Worm (Caenorhabditis elegans) whole organism, L4 larva: ENCODE measurements around the gene nfx-1.

Experiments used
- D1046.2 ChIP-seq: fragments of 200-800 bp; sonication (Bioruptor generic); IDR thresholded peaks from 2 replicates; pipeline ENCODE4 v1.3.6; 2022; ENCODE audit warnings: missing genetic modification characterization, missing compliant biosample characterization
- F26F4.8 ChIP-seq: fragments of 200-800 bp; sonication (Bioruptor generic); conservative IDR thresholded peaks from 2 replicates; pipeline ENCODE4 v1.3.6; 2022; ENCODE audit warnings: missing genetic modification characterization, missing compliant biosample characterization
- R02D3.7 ChIP-seq: fragments of 150-350 bp; sonication (generic microtip); optimal IDR thresholded peaks from 3 replicates; lab custom pipeline; 2014; ENCODE audit warnings: missing biosample characterization, missing genetic modification characterization
- T26A8.4 ChIP-seq: fragments of 200-800 bp; sonication (Bioruptor generic); IDR thresholded peaks from 2 replicates; pipeline ENCODE4 v1.3.6; 2022; ENCODE audit warnings: missing genetic modification characterization, missing compliant biosample characterization
- Y5F2A.4 ChIP-seq: fragments of 200-800 bp; sonication (Bioruptor generic); optimal IDR thresholded peaks from 2 replicates; lab custom pipeline; 2018; ENCODE audit warnings: mild to moderate bottlenecking, missing genetic modification characterization, missing compliant biosample characterization
- ZK337.2 ChIP-seq: fragments of 200-800 bp; sonication (Bioruptor generic); IDR thresholded peaks from 2 replicates; pipeline ENCODE4 v1.3.6; 2022; ENCODE audit warnings: missing genetic modification reagents, missing genetic modification characterization, missing compliant biosample characterization
- aly-2 ChIP-seq: sonication (generic microtip); optimal IDR thresholded peaks from 2 replicates; lab custom pipeline; 2018; ENCODE audit warnings: missing biosample characterization, missing genetic modification characterization
- attf-4 ChIP-seq: sonication (generic microtip); optimal IDR thresholded peaks from 3 replicates; lab custom pipeline; 2017; ENCODE audit warnings: missing biosample characterization, missing genetic modification characterization
- ceh-32 ChIP-seq: sonication (generic microtip); optimal IDR thresholded peaks from 2 replicates; lab custom pipeline; 2016; ENCODE audit warnings: mild to moderate bottlenecking, missing genetic modification characterization, missing compliant biosample characterization; ENCODE audit not compliant: poor library complexity
- ceh-44 ChIP-seq: fragments of 200-800 bp; sonication (Bioruptor generic); IDR thresholded peaks from 2 replicates; pipeline ENCODE4 v1.3.6; 2022; ENCODE audit warnings: missing genetic modification reagents, missing genetic modification characterization, missing compliant biosample characterization
- ceh-62 ChIP-seq: sonication (generic microtip); optimal IDR thresholded peaks from 2 replicates; lab custom pipeline; 2017; ENCODE audit warnings: missing biosample characterization, missing genetic modification characterization
- ceh-82 ChIP-seq: sonication (generic microtip); optimal IDR thresholded peaks from 2 replicates; lab custom pipeline; 2017; ENCODE audit warnings: missing biosample characterization, missing genetic modification characterization
- ctbp-1 ChIP-seq: fragments of 200-800 bp; sonication (Bioruptor generic); IDR thresholded peaks from 2 replicates; pipeline ENCODE4 v1.3.6; 2022; ENCODE audit warnings: missing genetic modification reagents, missing genetic modification characterization, missing compliant biosample characterization
- daf-8 ChIP-seq: fragments of 200-800 bp; sonication (Bioruptor generic); IDR thresholded peaks from 2 replicates; pipeline ENCODE4 v1.3.6; 2022; ENCODE audit warnings: missing genetic modification characterization, missing compliant biosample characterization
- duxl-1 ChIP-seq: sonication (generic microtip); optimal IDR thresholded peaks from 2 replicates; lab custom pipeline; 2016; ENCODE audit warnings: mild to moderate bottlenecking, missing genetic modification characterization, moderate library complexity, missing compliant biosample characterization; ENCODE audit not compliant: poor library complexity
- egl-43 ChIP-seq: fragments of 200-800 bp; sonication (Bioruptor generic); IDR thresholded peaks from 2 replicates; pipeline ENCODE4 v1.3.6; 2022; ENCODE audit warnings: missing genetic modification reagents, missing genetic modification characterization, missing compliant biosample characterization
- fkh-10 ChIP-seq: fragments of 150-350 bp; optimal IDR thresholded peaks from 2 replicates; lab custom pipeline; 2014; ENCODE audit warnings: missing biosample characterization, missing genetic modification reagents, missing genetic modification characterization
- fos-1 ChIP-seq: fragments of 150-350 bp; optimal IDR thresholded peaks from 2 replicates; lab custom pipeline; 2014; ENCODE audit warnings: missing biosample characterization, missing genetic modification characterization
- hlh-11 ChIP-seq: fragments of 200-800 bp; sonication (Bioruptor generic); optimal IDR thresholded peaks from 2 replicates; lab custom pipeline; 2018; ENCODE audit warnings: mild to moderate bottlenecking, missing genetic modification characterization, missing compliant biosample characterization
- jun-1 ChIP-seq: fragments of 150-350 bp; optimal IDR thresholded peaks from 2 replicates; lab custom pipeline; 2014; ENCODE audit warnings: missing biosample characterization, missing genetic modification reagents, missing genetic modification characterization
- lin-13 ChIP-seq: fragments of 150-350 bp; optimal IDR thresholded peaks from 2 replicates; lab custom pipeline; 2014; ENCODE audit warnings: missing biosample characterization, missing genetic modification reagents, missing genetic modification characterization
- lin-15B ChIP-seq: fragments of 150-350 bp; sonication (generic microtip); optimal IDR thresholded peaks from 3 replicates; lab custom pipeline; 2014; ENCODE audit warnings: missing biosample characterization, missing genetic modification characterization
- lsy-2 ChIP-seq, 2 experiments: fragments of 150-350 bp in 1 of 2; sonication (generic microtip) in 1 of 2; optimal IDR thresholded peaks; 2 replicates each; lab custom pipeline; 2014 to 2017; ENCODE audit warnings: missing biosample characterization in 2 of 2, missing genetic modification characterization in 2 of 2
- madf-5 ChIP-seq, 2 experiments: fragments of 200-800 bp; sonication (Bioruptor generic); IDR thresholded peaks; 2 replicates each; pipeline ENCODE4 v1.3.6; 2022; ENCODE audit warnings: missing compliant biosample characterization in 2 of 2, missing genetic modification characterization in 2 of 2
- madf-9 ChIP-seq: fragments of 200-800 bp; sonication (Bioruptor generic); conservative IDR thresholded peaks from 2 replicates; pipeline ENCODE4 v1.3.6; 2022; ENCODE audit warnings: missing genetic modification reagents, missing genetic modification characterization, missing compliant biosample characterization
- mdt-29 ChIP-seq: fragments of 200-800 bp; sonication (Bioruptor generic); IDR thresholded peaks from 2 replicates; pipeline ENCODE4 v1.3.6; 2022; ENCODE audit warnings: missing genetic modification reagents, missing genetic modification characterization, missing compliant biosample characterization
- mes-2 ChIP-seq: sonication (generic microtip); optimal IDR thresholded peaks from 2 replicates; lab custom pipeline; 2016; ENCODE audit warnings: missing genotype, mild to moderate bottlenecking, missing genetic modification characterization, missing compliant biosample characterization; ENCODE audit not compliant: poor library complexity, severe bottlenecking
- nhr-10 ChIP-seq: fragments of 150-350 bp; optimal IDR thresholded peaks from 2 replicates; lab custom pipeline; 2014; ENCODE audit warnings: missing biosample characterization, missing genetic modification characterization
- nhr-111 ChIP-seq: fragments of 200-800 bp; sonication (Bioruptor generic); optimal IDR thresholded peaks from 2 replicates; lab custom pipeline; 2018; ENCODE audit warnings: mild to moderate bottlenecking, missing genetic modification characterization, missing compliant biosample characterization
- nhr-25 ChIP-seq: sonication (generic microtip); optimal IDR thresholded peaks from 2 replicates; lab custom pipeline; 2017; ENCODE audit warnings: missing genetic modification characterization, mild to moderate bottlenecking, missing compliant biosample characterization, antibody characterized with exemption, moderate library complexity, borderline replicate concordance; ENCODE audit not compliant: insufficient read depth
- nhr-28 ChIP-seq: fragments of 150-350 bp; optimal IDR thresholded peaks from 2 replicates; lab custom pipeline; 2014; ENCODE audit warnings: missing biosample characterization, missing genetic modification characterization
- nhr-41 ChIP-seq: fragments of 200-800 bp; sonication (Bioruptor generic); IDR thresholded peaks from 2 replicates; pipeline ENCODE4 v1.3.6; 2022; ENCODE audit warnings: missing genetic modification reagents, missing genetic modification characterization, missing compliant biosample characterization
- nhr-42 ChIP-seq: fragments of 200-800 bp; sonication (Bioruptor generic); IDR thresholded peaks from 2 replicates; pipeline ENCODE4 v1.3.6; 2022; ENCODE audit warnings: missing genetic modification characterization, missing compliant biosample characterization
- nhr-6 ChIP-seq: fragments of 150-350 bp; optimal IDR thresholded peaks from 2 replicates; lab custom pipeline; 2014; ENCODE audit warnings: missing biosample characterization, missing genetic modification characterization
- nhr-76 ChIP-seq: fragments of 150-350 bp; optimal IDR thresholded peaks from 2 replicates; lab custom pipeline; 2014; ENCODE audit warnings: missing biosample characterization, missing genetic modification characterization
- pqm-1 ChIP-seq: sonication (generic microtip); optimal IDR thresholded peaks from 2 replicates; lab custom pipeline; 2017; ENCODE audit warnings: missing biosample characterization, missing genetic modification characterization
- rbr-2 ChIP-seq: sonication (generic microtip); optimal IDR thresholded peaks from 2 replicates; lab custom pipeline; 2016; ENCODE audit warnings: missing genotype, missing genetic modification characterization, missing compliant biosample characterization
- sdz-12 ChIP-seq: fragments of 200-800 bp; sonication (Bioruptor generic); optimal IDR thresholded peaks from 2 replicates; lab custom pipeline; 2018; ENCODE audit warnings: mild to moderate bottlenecking, missing genetic modification characterization, missing compliant biosample characterization
- set-16 ChIP-seq: fragments of 200-800 bp; sonication (Bioruptor generic); IDR thresholded peaks from 2 replicates; pipeline ENCODE4 v1.3.6; 2022; ENCODE audit warnings: missing genetic modification reagents, missing genetic modification characterization, missing compliant biosample characterization
- unc-62 ChIP-seq, 3 experiments: fragments of 150-350 bp in 1 of 3; sonication (generic microtip); optimal IDR thresholded peaks in 2 of 3; peaks in 1 of 3; 1 replicate in 1 of 3; 2 replicates in 2 of 3; lab custom pipeline; 2014 to 2017; ENCODE audit warnings: missing biosample characterization in 3 of 3, missing genetic modification characterization in 3 of 3, missing genetic modification reagents in 3 of 3, missing genotype in 1 of 3
- zfp-3 ChIP-seq: fragments of 200-800 bp; sonication (Bioruptor generic); conservative IDR thresholded peaks from 2 replicates; pipeline ENCODE4 v1.3.6; 2022; ENCODE audit warnings: missing genetic modification reagents, missing genetic modification characterization, missing compliant biosample characterization
- zip-11 ChIP-seq: fragments of 200-800 bp; sonication (Bioruptor generic); IDR thresholded peaks from 2 replicates; pipeline ENCODE4 v1.3.6; 2022; ENCODE audit warnings: missing genetic modification characterization, missing compliant biosample characterization
- zip-2 ChIP-seq: fragments of 150-350 bp; optimal IDR thresholded peaks from 2 replicates; lab custom pipeline; 2014; ENCODE audit warnings: missing biosample characterization, missing genetic modification characterization
- ztf-11 ChIP-seq: fragments of 150-350 bp; optimal IDR thresholded peaks from 2 replicates; lab custom pipeline; 2014; ENCODE audit warnings: missing biosample characterization, missing genetic modification characterization

Gene nfx-1

ce11 chrIII:6374947-6375415 lies at the start of gene nfx-1, which contains the start of gene rps-13 (continued):
- TF ChIP-seq lin-15B (tag; lab: Kevin White, UChicago) (peak; percentile 18), nhr-6 (tag; lab: Kevin White, UChicago) (peak; percentile 69), nhr-41 (no peak), mes-2 (tag; lab: Kevin White, UChicago) (peak; percentile 82), aly-2 (no peak), nhr-76 (tag; lab: Kevin White, UChicago) (no peak), madf-5 (GFP tag; IDR thresholded peaks at IDR 0.05; lab: Robert Waterston, UW) (no peak), daf-8 (GFP tag; lab: Robert Waterston, UW) (no peak), ctbp-1 (GFP tag; lab: Robert Waterston, UW) (no peak), D1046.2 (GFP tag; lab: Robert Waterston, UW) (peak; percentile 98), nhr-28 (tag; lab: Kevin White, UChicago) (peak; percentile 99), zfp-3 (GFP tag; lab: Robert Waterston, UW) (no peak), nhr-111 (GFP tag; lab: Kevin White, UChicago) (no peak), ZK337.2 (GFP tag; lab: Robert Waterston, UW) (no peak), madf-9 (GFP tag; lab: Robert Waterston, UW) (no peak), pqm-1 (tag; lab: Kevin White, UChicago) (peak; percentile 2), nhr-10 (tag; lab: Kevin White, UChicago) (peak; percentile 41), ceh-82 (tag; lab: Kevin White, UChicago) (no peak), R02D3.7 (tag; lab: Kevin White, UChicago) (no peak), zip-2 (tag; lab: Kevin White, UChicago) (peak; percentile 99), egl-43 (GFP tag; lab: Robert Waterston, UW) (no peak), zip-11 (GFP tag; lab: Robert Waterston, UW) (no peak), attf-4 (tag; lab: Kevin White, UChicago) (no peak), T26A8.4 (GFP tag; lab: Robert Waterston, UW) (no peak), nhr-42 (GFP tag; lab: Robert Waterston, UW) (no peak), lsy-2 (tag; optimal IDR thresholded peaks at IDR 0.05; lab: Kevin White, UChicago) (peak; percentile 96 to 99), fos-1 (tag; lab: Kevin White, UChicago) (no peak), ceh-32 (tag; lab: Kevin White, UChicago) (no peak), F26F4.8 (GFP tag; lab: Robert Waterston, UW) (no peak), Y5F2A.4 (GFP tag; lab: Kevin White, UChicago) (no peak), rbr-2 (tag; lab: Kevin White, UChicago) (peak; percentile 61), set-16 (GFP tag; lab: Robert Waterston, UW) (no peak), duxl-1 (no peak)

- no peak for TF ChIP-seq ztf-11
- TF ChIP-seq hlh-11: no peak
- TF ChIP-seq ceh-62 (tag; lab: Kevin White, UChicago): no peak
- TF ChIP-seq unc-62 (GFP tag; optimal IDR thresholded peaks at IDR 0.05 in 1 of 2; lab: Kevin White, UChicago): no peak
- no peak for TF ChIP-seq unc-62 (tag; optimal IDR thresholded peaks at IDR 0.05; lab: Kevin White, UChicago)
- no peak for TF ChIP-seq nhr-42 (GFP tag; lab: Robert Waterston, UW)
- TF ChIP-seq ceh-32 (tag; lab: Kevin White, UChicago): no peak
Observed at ce11 chrIII:6331211-6331782, 43.9 kb upstream of the nfx-1 start, which contains the start of gene C56G2.4. Gene C56G2.4, plus strand, starts transcription at chrIII:6331732.

ce11 chrIII:6334364-6334763 lies 40.8 kb upstream of the nfx-1 start:
- TF ChIP-seq nhr-25 (tag; lab: Kevin White, UChicago): no peak
- no peak for TF ChIP-seq lin-13 (GFP tag; lab: Kevin White, UChicago)
- no peak for TF ChIP-seq jun-1 (tag; lab: Kevin White, UChicago)
- no peak for TF ChIP-seq mdt-29 (GFP tag; lab: Robert Waterston, UW)
- peak; percentile 24 for TF ChIP-seq fkh-10 (GFP tag; lab: Kevin White, UChicago)
- no peak for TF ChIP-seq sdz-12 (GFP tag; lab: Kevin White, UChicago)
- TF ChIP-seq ceh-44 (GFP tag; lab: Robert Waterston, UW): no peak
